Fruit fly (Drosophila melanogaster) whole organism, pupa: ENCODE data around the gene Vps16A.

Experiments
- CG10348 ChIP-seq: fragments of 200-800 bp; sonication (Bioruptor generic); IDR thresholded peaks from 2 replicates; pipeline ENCODE4 v1.3.6; 2022; ENCODE audit warnings: missing biosample characterization, missing genetic modification characterization
- CG13204 ChIP-seq: fragments of 200-800 bp; sonication (Bioruptor generic); optimal IDR thresholded peaks from 2 replicates; lab custom pipeline; 2018; ENCODE audit warnings: missing biosample characterization, mild to moderate bottlenecking, missing genetic modification characterization, moderate library complexity
- CG14655 ChIP-seq: fragments of 200-800 bp; sonication (Bioruptor generic); optimal IDR thresholded peaks from 3 replicates; lab custom pipeline; 2017; ENCODE audit warnings: mild to moderate bottlenecking, missing biosample characterization, missing genetic modification reagents, missing genetic modification characterization
- CG15710 ChIP-seq: fragments of 200-800 bp; sonication (Bioruptor generic); optimal IDR thresholded peaks from 2 replicates; lab custom pipeline; 2018; ENCODE audit warnings: missing biosample characterization, mild to moderate bottlenecking, missing genetic modification characterization, moderate library complexity
- CG17806 ChIP-seq: fragments of 200-800 bp; sonication (Bioruptor generic); optimal IDR thresholded peaks from 2 replicates; lab custom pipeline; 2018; ENCODE audit warnings: missing biosample characterization, mild to moderate bottlenecking, missing genetic modification characterization, moderate library complexity
- CG32121 ChIP-seq: fragments of 200-800 bp; sonication (Bioruptor generic); IDR thresholded peaks from 2 replicates; pipeline ENCODE4 v1.3.6; 2022; ENCODE audit warnings: missing biosample characterization, missing genetic modification characterization
- CG9948 ChIP-seq: fragments of 200-800 bp; sonication (Bioruptor generic); optimal IDR thresholded peaks from 2 replicates; lab custom pipeline; 2018; ENCODE audit warnings: missing biosample characterization, mild to moderate bottlenecking, missing genetic modification characterization, moderate library complexity
- D1 ChIP-seq: fragments of 200-800 bp; sonication (Bioruptor generic); optimal IDR thresholded peaks from 2 replicates; lab custom pipeline; 2018; ENCODE audit warnings: missing biosample characterization, mild to moderate bottlenecking, missing genetic modification characterization, moderate library complexity
- EcR ChIP-seq: fragments of 200-800 bp; sonication (Bioruptor generic); optimal IDR thresholded peaks from 3 replicates; lab custom pipeline; 2019; ENCODE audit warnings: missing biosample characterization, missing genetic modification characterization, mild to moderate bottlenecking, moderate library complexity, missing genetic modification reagents
- Ets98B ChIP-seq: fragments of 200-800 bp; sonication (Bioruptor generic); IDR thresholded peaks from 2 replicates; pipeline ENCODE4 v1.3.6; 2022; ENCODE audit warnings: missing biosample characterization, missing genetic modification characterization
- Pif1A ChIP-seq: fragments of 200-800 bp; sonication (Bioruptor generic); optimal IDR thresholded peaks from 3 replicates; lab custom pipeline; 2016; ENCODE audit warnings: missing biosample characterization, missing genetic modification characterization
- Snoo ChIP-seq: fragments of 200-800 bp; sonication (Bioruptor generic); optimal IDR thresholded peaks from 3 replicates; lab custom pipeline; 2017; ENCODE audit warnings: missing biosample characterization, mild to moderate bottlenecking, missing genetic modification characterization, inconsistent platforms
- fd96Ca ChIP-seq: fragments of 200-800 bp; sonication (Bioruptor generic); IDR thresholded peaks from 3 replicates; pipeline ENCODE4 v1.3.6; 2022; ENCODE audit warnings: missing biosample characterization, missing genetic modification characterization
- gl ChIP-seq: fragments of 200-800 bp; sonication (Bioruptor generic); optimal IDR thresholded peaks from 2 replicates; lab custom pipeline; 2018; ENCODE audit warnings: missing biosample characterization, mild to moderate bottlenecking, missing genetic modification characterization

- TF ChIP-seq Pif1A (GFP tag; lab: Kevin White, UChicago) (no peak), gl (tag; lab: Kevin White, UChicago) (no peak), CG32121 (GFP tag; lab: Robert Waterston, UW) (no peak), CG14655 (no peak), Snoo (tag; lab: Kevin White, UChicago) (no peak), CG17806 (no peak), CG13204 (no peak), fd96Ca (no peak), CG9948 (tag; lab: Kevin White, UChicago) (no peak), Ets98B (GFP tag; lab: Robert Waterston, UW) (no peak; the same call in 1 of the 2 replicates), D1 (no peak), CG10348 (0 out of 2 replicates have a peak, but pooled peaks have one; percentile 6), CG15710 (no peak), EcR (GFP tag; lab: Kevin White, UChicago) (peak; percentile 81)
Measured at dm6 chr3R:9226701-9227313, 40.0 kb upstream of the Vps16A start.
